Fruit fly (Drosophila melanogaster) whole organism, embryonic: ENCODE results near the gene mag.

Source experiments
- Aef1 ChIP-seq: fragments of 200-800 bp; sonication (Bioruptor generic); IDR thresholded peaks from 3 replicates; pipeline ENCODE4 v1.3.6; 2022; ENCODE audit warnings: missing biosample characterization, missing genetic modification characterization
- Asciz ChIP-seq: fragments of 200-800 bp; sonication (Bioruptor generic); optimal IDR thresholded peaks from 2 replicates; lab custom pipeline; 2017; ENCODE audit warnings: missing biosample characterization, mild to moderate bottlenecking, missing genetic modification characterization, missing genetic modification reagents
- Atf-2 ChIP-seq: fragments of 200-800 bp; sonication (Bioruptor generic); optimal IDR thresholded peaks from 2 replicates; lab custom pipeline; 2016; ENCODE audit warnings: missing biosample characterization, missing genetic modification characterization
- Bdp1 ChIP-seq: fragments of 200-800 bp; sonication (Bioruptor generic); optimal IDR thresholded peaks from 3 replicates; lab custom pipeline; 2016; ENCODE audit warnings: missing biosample characterization, missing genetic modification characterization
- Blimp-1 ChIP-seq: fragments of 200-800 bp; sonication (Bioruptor generic); optimal IDR thresholded peaks from 3 replicates; lab custom pipeline; 2018; ENCODE audit warnings: missing biosample characterization, missing genetic modification characterization, mild to moderate bottlenecking, moderate library complexity, missing genetic modification reagents
- BtbVII ChIP-seq: fragments of 200-800 bp; sonication (Bioruptor generic); optimal IDR thresholded peaks from 3 replicates; lab custom pipeline; 2017; ENCODE audit warnings: missing biosample characterization, mild to moderate bottlenecking, missing genetic modification characterization
- Bteb2 ChIP-seq: fragments of 200-800 bp; sonication (Bioruptor generic); optimal IDR thresholded peaks from 2 replicates; lab custom pipeline; 2016; ENCODE audit warnings: missing biosample characterization, missing genetic modification characterization
- C15 ChIP-seq: fragments of 200-800 bp; sonication (Bioruptor generic); IDR thresholded peaks from 3 replicates; pipeline ENCODE4 v1.3.6; 2022; ENCODE audit warnings: missing biosample characterization, missing genetic modification characterization
- CG11696 ChIP-seq: fragments of 200-800 bp; sonication (Bioruptor generic); IDR thresholded peaks from 2 replicates; pipeline ENCODE4 v1.3.6; 2022; ENCODE audit warnings: missing biosample characterization, missing genetic modification characterization
- CG12744 ChIP-seq: fragments of 200-800 bp; sonication (Bioruptor generic); optimal IDR thresholded peaks from 2 replicates; lab custom pipeline; 2016; ENCODE audit warnings: missing biosample characterization, missing genetic modification characterization
- CG13624 ChIP-seq: fragments of 200-800 bp; sonication (Bioruptor generic); optimal IDR thresholded peaks from 2 replicates; lab custom pipeline; 2016; ENCODE audit warnings: missing biosample characterization, missing genetic modification characterization
- CG14965 ChIP-seq: fragments of 200-800 bp; sonication (Bioruptor generic); optimal IDR thresholded peaks from 2 replicates; lab custom pipeline; 2016; ENCODE audit warnings: missing biosample characterization, missing genetic modification characterization, borderline replicate concordance
- CG1602 ChIP-seq: fragments of 200-800 bp; sonication (Bioruptor generic); optimal IDR thresholded peaks from 3 replicates; lab custom pipeline; 2016; ENCODE audit warnings: missing biosample characterization, missing genetic modification characterization
- CG17359 ChIP-seq: fragments of 200-800 bp; sonication (Bioruptor generic); optimal IDR thresholded peaks from 3 replicates; lab custom pipeline; 2018; ENCODE audit warnings: missing biosample characterization, mild to moderate bottlenecking, missing genetic modification characterization, moderate library complexity
- CG2678 ChIP-seq: fragments of 200-800 bp; sonication (Bioruptor generic); optimal IDR thresholded peaks from 3 replicates; lab custom pipeline; 2019; ENCODE audit warnings: missing biosample characterization, mild to moderate bottlenecking, missing genetic modification characterization, moderate library complexity
- CG2875 ChIP-seq: fragments of 200-800 bp; sonication (Bioruptor generic); optimal IDR thresholded peaks from 2 replicates; lab custom pipeline; 2017; ENCODE audit warnings: missing biosample characterization, mild to moderate bottlenecking, missing genetic modification characterization, missing genetic modification reagents
- CG31224 ChIP-seq: fragments of 200-800 bp; sonication (Bioruptor generic); IDR thresholded peaks from 2 replicates; pipeline ENCODE4 v1.3.6; 2022; ENCODE audit warnings: missing biosample characterization, missing genetic modification characterization
- CG31441 ChIP-seq: fragments of 200-800 bp; sonication (Bioruptor generic); IDR thresholded peaks from 2 replicates; pipeline ENCODE4 v1.3.6; 2022; ENCODE audit warnings: missing biosample characterization, missing genetic modification characterization
- CG34422 ChIP-seq: fragments of 200-800 bp; sonication (Bioruptor generic); IDR thresholded peaks from 3 replicates; pipeline ENCODE4 v1.3.6; 2022; ENCODE audit warnings: missing biosample characterization, missing genetic modification characterization
- CG7786 ChIP-seq: fragments of 200-800 bp; sonication (Bioruptor generic); optimal IDR thresholded peaks from 2 replicates; lab custom pipeline; 2016; ENCODE audit warnings: missing biosample characterization, missing genetic modification characterization
- Dek ChIP-seq: fragments of 200-800 bp; sonication (Bioruptor generic); optimal IDR thresholded peaks from 3 replicates; lab custom pipeline; 2019; ENCODE audit warnings: missing biosample characterization, mild to moderate bottlenecking, missing genetic modification characterization, moderate library complexity
- E2f1 ChIP-seq: fragments of 200-800 bp; sonication (Bioruptor generic); IDR thresholded peaks from 2 replicates; pipeline ENCODE4 v1.3.6; 2022; ENCODE audit warnings: missing biosample characterization, missing genetic modification characterization
- E2f2 ChIP-seq: fragments of 200-800 bp; sonication (Bioruptor generic); IDR thresholded peaks from 2 replicates; pipeline ENCODE4 v1.3.6; 2022; ENCODE audit warnings: missing biosample characterization, missing genetic modification characterization
- ERR ChIP-seq: fragments of 200-800 bp; sonication (Bioruptor generic); optimal IDR thresholded peaks from 2 replicates; lab custom pipeline; 2016; ENCODE audit warnings: missing biosample characterization, missing genetic modification characterization
- Ets97D ChIP-seq: fragments of 200-800 bp; sonication (Bioruptor generic); optimal IDR thresholded peaks from 3 replicates; lab custom pipeline; 2016; ENCODE audit warnings: missing biosample characterization, missing genetic modification characterization
- Hr78 ChIP-seq, 2 experiments: fragments of 200-800 bp in 1 of 2; fragments of >200 bp in 1 of 2; sonication (Bioruptor generic) in 1 of 2; optimal IDR thresholded peaks; 2 replicates each; lab custom pipeline; 2017 to 2019; ENCODE audit warnings: missing biosample characterization in 2 of 2, missing genetic modification characterization in 2 of 2, mild to moderate bottlenecking in 1 of 2, moderate library complexity in 1 of 2
- Mad ChIP-seq: fragments of 200-800 bp; sonication (Bioruptor generic); optimal IDR thresholded peaks from 2 replicates; lab custom pipeline; 2016; ENCODE audit warnings: missing biosample characterization, missing genetic modification characterization
- Ptx1 ChIP-seq: fragments of 200-800 bp; sonication (Bioruptor generic); IDR thresholded peaks from 2 replicates; pipeline ENCODE4 v1.3.6; 2022; ENCODE audit warnings: missing biosample characterization, missing genetic modification characterization
- Ravus ChIP-seq: fragments of 200-800 bp; sonication (Bioruptor generic); IDR thresholded peaks from 2 replicates; pipeline ENCODE4 v1.3.6; 2022; ENCODE audit warnings: missing biosample characterization, missing genetic modification characterization
- Xrp1 ChIP-seq: fragments of 200-800 bp; sonication (Bioruptor generic); IDR thresholded peaks from 2 replicates; pipeline ENCODE4 v1.3.6; 2022; ENCODE audit warnings: missing biosample characterization, missing genetic modification characterization
- amos ChIP-seq: fragments of 200-800 bp; sonication (Bioruptor generic); IDR thresholded peaks from 2 replicates; pipeline ENCODE4 v1.3.6; 2022; ENCODE audit warnings: missing biosample characterization, missing genetic modification characterization; ENCODE audit not compliant: partially characterized antibody
- ara ChIP-seq: fragments of 200-800 bp; sonication (Bioruptor generic); IDR thresholded peaks from 2 replicates; pipeline ENCODE4 v1.3.6; 2022; ENCODE audit warnings: missing biosample characterization, missing genetic modification characterization
- fru ChIP-seq: fragments of >200 bp; optimal IDR thresholded peaks from 2 replicates; lab custom pipeline; 2017
- fu2 ChIP-seq: fragments of 200-800 bp; sonication (Bioruptor generic); optimal IDR thresholded peaks from 2 replicates; lab custom pipeline; 2016; ENCODE audit warnings: missing biosample characterization, missing genetic modification characterization
- gro ChIP-seq: fragments of 200-800 bp; sonication (Bioruptor generic); optimal IDR thresholded peaks from 2 replicates; lab custom pipeline; 2016; ENCODE audit warnings: missing biosample characterization, missing genetic modification characterization
- insv ChIP-seq, 2 experiments: fragments of 200-800 bp; sonication (Bioruptor generic); optimal IDR thresholded peaks; 3 replicates each; lab custom pipeline; 2016 to 2018; ENCODE audit warnings: missing biosample characterization in 2 of 2, missing genetic modification characterization in 2 of 2
- jigr1 ChIP-seq: fragments of 200-800 bp; sonication (Bioruptor generic); IDR thresholded peaks from 3 replicates; pipeline ENCODE4 v1.3.6; 2022; ENCODE audit warnings: missing biosample characterization, missing genetic modification characterization
- jumu ChIP-seq: fragments of 200-800 bp; sonication (Bioruptor generic); optimal IDR thresholded peaks from 3 replicates; lab custom pipeline; 2016; ENCODE audit warnings: missing biosample characterization, missing genetic modification characterization
- knrl ChIP-seq: fragments of 200-800 bp; sonication (Bioruptor generic); IDR thresholded peaks from 3 replicates; pipeline ENCODE4 v1.3.6; 2022; ENCODE audit warnings: missing biosample characterization, missing genetic modification characterization; ENCODE audit not compliant: partially characterized antibody
- luna ChIP-seq: fragments of 200-800 bp; sonication (Bioruptor generic); optimal IDR thresholded peaks from 2 replicates; lab custom pipeline; 2016; ENCODE audit warnings: missing biosample characterization, missing genetic modification characterization
- nerfin-1 ChIP-seq: fragments of 200-800 bp; sonication (Bioruptor generic); optimal IDR thresholded peaks from 3 replicates; lab custom pipeline; 2019; ENCODE audit warnings: missing biosample characterization, mild to moderate bottlenecking, missing genetic modification characterization, moderate library complexity
- nmo ChIP-seq: fragments of 200-800 bp; sonication (Bioruptor generic); optimal IDR thresholded peaks from 2 replicates; lab custom pipeline; 2018; ENCODE audit warnings: missing biosample characterization, mild to moderate bottlenecking, missing genetic modification characterization, moderate library complexity
- pan ChIP-seq, 4 experiments: fragments of >200 bp in 3 of 4; fragments of 200-800 bp in 1 of 4; sonication (Bioruptor generic) in 1 of 4; optimal IDR thresholded peaks in 3 of 4; IDR thresholded peaks in 1 of 4; 2 replicates each; pipeline versions ENCODE4 v1.3.6 to Lab custom; 2017 to 2022; ENCODE audit warnings: missing biosample characterization in 2 of 4, missing genetic modification characterization in 2 of 4, mixed read lengths in 1 of 4
- slou ChIP-seq: fragments of 200-800 bp; sonication (Bioruptor generic); optimal IDR thresholded peaks from 3 replicates; lab custom pipeline; 2016; ENCODE audit warnings: missing biosample characterization, missing genetic modification characterization
- sna ChIP-seq: fragments of 200-800 bp; sonication (Bioruptor generic); IDR thresholded peaks from 2 replicates; pipeline ENCODE4 v1.3.6; 2022; ENCODE audit warnings: missing biosample characterization, missing genetic modification characterization; ENCODE audit not compliant: partially characterized antibody
- stc ChIP-seq: fragments of 200-800 bp; sonication (Bioruptor generic); IDR thresholded peaks from 2 replicates; pipeline ENCODE4 v1.3.6; 2022; ENCODE audit warnings: missing biosample characterization, missing genetic modification characterization
- stwl ChIP-seq: fragments of 200-800 bp; sonication (Bioruptor generic); optimal IDR thresholded peaks from 3 replicates; lab custom pipeline; 2018; ENCODE audit warnings: missing biosample characterization, mild to moderate bottlenecking, missing genetic modification characterization, moderate library complexity
- unpg ChIP-seq: fragments of 200-800 bp; sonication (Bioruptor generic); optimal IDR thresholded peaks from 3 replicates; lab custom pipeline; 2018; ENCODE audit warnings: missing biosample characterization, mild to moderate bottlenecking, missing genetic modification characterization, moderate library complexity

The mag gene

dm6 chr3L:20471499-20472313 lies 11.2 kb downstream of the mag start (continued):
- TF ChIP-seq CG13624 (GFP tag; lab: Kevin White, UChicago) (peak; percentile 0), Hr78 (GFP tag; optimal IDR thresholded peaks at IDR 0.05; lab: Kevin White, UChicago) (peak in 1 of 2 experiments; percentile 83), knrl (GFP tag; lab: Robert Waterston, UW) (no peak), Xrp1 (GFP tag; lab: Robert Waterston, UW) (peak; percentile 57), CG31441 (GFP tag; lab: Robert Waterston, UW) (peak; percentile 61; the same call in 1 of the 2 replicates), insv (GFP tag; optimal IDR thresholded peaks at IDR 0.05; lab: Kevin White, UChicago) (no peak), luna (GFP tag; lab: Kevin White, UChicago) (peak; percentile 5), nmo (GFP tag; lab: Kevin White, UChicago) (peak; percentile 38), Dek (tag; lab: Kevin White, UChicago) (no peak), stc (0 out of 2 replicates have a peak, but pooled peaks have one; percentile 5), CG2678 (tag; lab: Kevin White, UChicago) (peak; percentile 67), CG1602 (peak; percentile 45), CG14965 (GFP tag; lab: Kevin White, UChicago) (peak; percentile 29), Ravus (GFP tag; lab: Robert Waterston, UW) (no peak), Ptx1 (GFP tag; lab: Robert Waterston, UW) (peak; percentile 35; the same call in 1 of the 2 replicates), Aef1 (GFP tag; lab: Robert Waterston, UW) (no peak), amos (no peak), sna (GFP tag; lab: Robert Waterston, UW) (no peak), CG11696 (GFP tag; lab: Robert Waterston, UW) (0 out of 2 replicates have a peak, but pooled peaks have one; percentile 56), Mad (GFP tag; lab: Kevin White, UChicago) (peak; percentile 50), fu2 (GFP tag; lab: Kevin White, UChicago) (peak; percentile 12), Atf-2 (GFP tag; lab: Kevin White, UChicago) (peak; percentile 39), CG17359 (tag; lab: Kevin White, UChicago) (peak; percentile 59), CG7786 (GFP tag; lab: Kevin White, UChicago) (peak; percentile 32), Ets97D (GFP tag; lab: Kevin White, UChicago) (no peak), gro (GFP tag; lab: Kevin White, UChicago) (peak; percentile 21), CG34422 (GFP tag; lab: Robert Waterston, UW) (peak; percentile 40; the same call in 1 of the 3 replicates), CG31224 (GFP tag; lab: Robert Waterston, UW) (no peak), slou (GFP tag; lab: Kevin White, UChicago) (peak; percentile 40), BtbVII (GFP tag; lab: Kevin White, UChicago) (no peak), fru (no peak), C15 (GFP tag; lab: Robert Waterston, UW) (no peak), E2f2 (GFP tag; lab: Robert Waterston, UW) (0 out of 2 replicates have a peak, but pooled peaks have one; percentile 25), E2f1 (no peak), jumu (GFP tag; lab: Kevin White, UChicago) (peak; percentile 38), ERR (GFP tag; lab: Kevin White, UChicago) (peak; percentile 50), stwl (no peak), CG12744 (peak; percentile 68), Bteb2 (GFP tag; lab: Kevin White, UChicago) (peak; percentile 13), Asciz (GFP tag; lab: Kevin White, UChicago) (peak; percentile 79), Bdp1 (GFP tag; lab: Kevin White, UChicago) (peak; percentile 47), CG2875 (peak; percentile 79), jigr1 (GFP tag; lab: Robert Waterston, UW) (no peak), pan (optimal IDR thresholded peaks at IDR 0.05; lab: Kevin White, UChicago) (no peak), pan (GFP tag; optimal IDR thresholded peaks at IDR 0.05 in 1 of 2, IDR thresholded peaks at IDR 0.05 in 1 of 2) (no peak), nerfin-1 (tag; lab: Kevin White, UChicago) (peak; percentile 49), unpg (GFP tag; lab: Kevin White, UChicago) (peak; percentile 17), ara (GFP tag; lab: Robert Waterston, UW) (peak; percentile 31; the same call in 1 of the 2 replicates), Blimp-1 (no peak)
